Fruit fly (Drosophila melanogaster) whole organism, prepupa: Measurements from ENCODE around the gene Dhdds.

Experiments used
- Blimp-1 ChIP-seq: fragments of 200-800 bp; sonication (Bioruptor generic); optimal IDR thresholded peaks from 3 replicates; lab custom pipeline; 2017; ENCODE audit warnings: missing biosample characterization, missing genetic modification characterization, mild to moderate bottlenecking, moderate library complexity, missing genetic modification reagents
- CG10631 ChIP-seq: fragments of 200-800 bp; sonication (Bioruptor generic); optimal IDR thresholded peaks from 2 replicates; lab custom pipeline; 2016; ENCODE audit warnings: missing biosample characterization, missing genetic modification characterization
- CG11294 ChIP-seq: fragments of 200-800 bp; sonication (Bioruptor generic); IDR thresholded peaks from 2 replicates; pipeline ENCODE4 v1.3.6; 2022; ENCODE audit warnings: missing biosample characterization, missing genetic modification characterization
- CG1621 ChIP-seq: fragments of 200-800 bp; sonication (Bioruptor generic); optimal IDR thresholded peaks from 3 replicates; lab custom pipeline; 2018; ENCODE audit warnings: missing biosample characterization, mild to moderate bottlenecking, missing genetic modification characterization
- CG16779 ChIP-seq: fragments of 200-800 bp; sonication (Bioruptor generic); optimal IDR thresholded peaks from 3 replicates; lab custom pipeline; 2017; ENCODE audit warnings: missing biosample characterization, mild to moderate bottlenecking, missing genetic modification characterization
- CG3032 ChIP-seq: fragments of 200-800 bp; optimal IDR thresholded peaks from 2 replicates; lab custom pipeline; 2019; ENCODE audit warnings: missing biosample characterization, mild to moderate bottlenecking, missing genetic modification characterization, moderate library complexity
- CG31627 ChIP-seq: fragments of 200-800 bp; sonication (Bioruptor generic); optimal IDR thresholded peaks from 3 replicates; lab custom pipeline; 2016; ENCODE audit warnings: missing biosample characterization, missing genetic modification characterization
- CG32006 ChIP-seq: fragments of 200-800 bp; sonication (Bioruptor generic); optimal IDR thresholded peaks from 3 replicates; lab custom pipeline; 2017; ENCODE audit warnings: missing biosample characterization, mild to moderate bottlenecking, missing genetic modification characterization
- CG34406 ChIP-seq: fragments of 200-800 bp; sonication (Bioruptor generic); optimal IDR thresholded peaks from 3 replicates; lab custom pipeline; 2016; ENCODE audit warnings: missing biosample characterization, missing genetic modification characterization
- CG3919 ChIP-seq: fragments of 200-800 bp; sonication (Bioruptor generic); optimal IDR thresholded peaks from 3 replicates; lab custom pipeline; 2016; ENCODE audit warnings: missing biosample characterization, missing genetic modification characterization
- CG4318 ChIP-seq: fragments of 200-800 bp; sonication (Bioruptor generic); optimal IDR thresholded peaks from 3 replicates; lab custom pipeline; 2017; ENCODE audit warnings: missing biosample characterization, mild to moderate bottlenecking, missing genetic modification characterization
- CG6163 ChIP-seq: fragments of 200-800 bp; sonication (Bioruptor generic); IDR thresholded peaks from 3 replicates; pipeline ENCODE4 v1.3.6; 2022; ENCODE audit warnings: missing biosample characterization, missing genetic modification characterization
- CG6276 ChIP-seq: fragments of 200-800 bp; sonication (Bioruptor generic); optimal IDR thresholded peaks from 2 replicates; lab custom pipeline; 2017; ENCODE audit warnings: missing biosample characterization, mild to moderate bottlenecking, missing genetic modification characterization
- CG6792 ChIP-seq: fragments of 200-800 bp; sonication (Bioruptor generic); optimal IDR thresholded peaks from 3 replicates; lab custom pipeline; 2016; ENCODE audit warnings: missing biosample characterization, missing genetic modification characterization
- CG6808 ChIP-seq: fragments of 200-800 bp; sonication (Bioruptor generic); optimal IDR thresholded peaks from 3 replicates; lab custom pipeline; 2017; ENCODE audit warnings: missing biosample characterization, missing genetic modification characterization, mild to moderate bottlenecking, moderate library complexity, missing genetic modification reagents
- CG7368 ChIP-seq: fragments of 200-800 bp; sonication (Bioruptor generic); optimal IDR thresholded peaks from 3 replicates; lab custom pipeline; 2016; ENCODE audit warnings: missing biosample characterization, missing genetic modification characterization
- CG8319 ChIP-seq: fragments of 200-800 bp; sonication (Bioruptor generic); optimal IDR thresholded peaks from 3 replicates; lab custom pipeline; 2016; ENCODE audit warnings: missing biosample characterization, missing genetic modification characterization
- CG8632 ChIP-seq: fragments of 200-800 bp; sonication (Bioruptor generic); optimal IDR thresholded peaks from 3 replicates; lab custom pipeline; 2016; ENCODE audit warnings: missing biosample characterization, missing genetic modification characterization
- CG9139 ChIP-seq: fragments of 200-800 bp; sonication (Bioruptor generic); optimal IDR thresholded peaks from 3 replicates; lab custom pipeline; 2017; ENCODE audit warnings: missing biosample characterization, mild to moderate bottlenecking, missing genetic modification characterization
- Eip75B ChIP-seq: fragments of 200-800 bp; sonication (Bioruptor generic); optimal IDR thresholded peaks from 3 replicates; lab custom pipeline; 2016; ENCODE audit warnings: missing biosample characterization, missing genetic modification characterization
- Eip78C ChIP-seq: fragments of 200-800 bp; sonication (Bioruptor generic); peaks from one replicate; lab custom pipeline; 2016; ENCODE audit warnings: missing biosample characterization, missing genetic modification characterization
- Eip93F ChIP-seq: fragments of 200-800 bp; sonication (Bioruptor generic); optimal IDR thresholded peaks from 2 replicates; lab custom pipeline; 2016; ENCODE audit warnings: missing biosample characterization, mild to moderate bottlenecking, missing genetic modification characterization
- Ets21C ChIP-seq: fragments of 200-800 bp; sonication (Bioruptor generic); optimal IDR thresholded peaks from 3 replicates; lab custom pipeline; 2016; ENCODE audit warnings: missing biosample characterization, missing genetic modification characterization
- Hr39 ChIP-seq: fragments of 200-800 bp; sonication (Bioruptor generic); optimal IDR thresholded peaks from 2 replicates; lab custom pipeline; 2016; ENCODE audit warnings: missing biosample characterization, missing genetic modification characterization
- Hr4 ChIP-seq: fragments of 200-800 bp; sonication (Bioruptor generic); optimal IDR thresholded peaks from 3 replicates; lab custom pipeline; 2016; ENCODE audit warnings: missing biosample characterization, missing genetic modification characterization
- Lpt ChIP-seq: fragments of 200-800 bp; sonication (Bioruptor generic); optimal IDR thresholded peaks from 3 replicates; lab custom pipeline; 2016; ENCODE audit warnings: missing biosample characterization, missing genetic modification characterization
- Met ChIP-seq: fragments of 200-800 bp; sonication (Bioruptor generic); optimal IDR thresholded peaks from 3 replicates; lab custom pipeline; 2016; ENCODE audit warnings: missing biosample characterization, missing genetic modification characterization
- OdsH ChIP-seq: fragments of 200-800 bp; sonication (Bioruptor generic); optimal IDR thresholded peaks from 3 replicates; lab custom pipeline; 2016; ENCODE audit warnings: missing biosample characterization, missing genetic modification characterization
- Smox ChIP-seq: fragments of 200-800 bp; sonication (Bioruptor generic); optimal IDR thresholded peaks from 3 replicates; lab custom pipeline; 2016; ENCODE audit warnings: missing biosample characterization, missing genetic modification characterization
- Sox102F ChIP-seq: fragments of 200-800 bp; sonication (Bioruptor generic); optimal IDR thresholded peaks from 2 replicates; lab custom pipeline; 2016; ENCODE audit warnings: missing biosample characterization, mild to moderate bottlenecking, missing genetic modification characterization
- Sox14 ChIP-seq: fragments of 200-800 bp; sonication (Bioruptor generic); optimal IDR thresholded peaks from 3 replicates; lab custom pipeline; 2016; ENCODE audit warnings: missing biosample characterization, missing genetic modification characterization
- Sox15 ChIP-seq: fragments of 200-800 bp; sonication (Bioruptor generic); optimal IDR thresholded peaks from 3 replicates; lab custom pipeline; 2016; ENCODE audit warnings: missing biosample characterization, missing genetic modification characterization
- achi ChIP-seq: fragments of 200-800 bp; sonication (Bioruptor generic); optimal IDR thresholded peaks from 3 replicates; lab custom pipeline; 2016; ENCODE audit warnings: missing biosample characterization, missing genetic modification characterization
- acj6 ChIP-seq: fragments of 200-800 bp; sonication (Bioruptor generic); optimal IDR thresholded peaks from 3 replicates; lab custom pipeline; 2016; ENCODE audit warnings: missing biosample characterization, missing genetic modification characterization
- dac ChIP-seq: fragments of 200-800 bp; sonication (Bioruptor generic); optimal IDR thresholded peaks from 2 replicates; lab custom pipeline; 2017; ENCODE audit warnings: missing biosample characterization, mild to moderate bottlenecking, missing genetic modification characterization
- dsx ChIP-seq: fragments of 200-800 bp; optimal IDR thresholded peaks from 3 replicates; lab custom pipeline; 2019; ENCODE audit warnings: missing biosample characterization, mild to moderate bottlenecking, missing genetic modification characterization, moderate library complexity; ENCODE audit not compliant: poor library complexity, severe bottlenecking
- eg ChIP-seq: fragments of 200-800 bp; sonication (Bioruptor generic); IDR thresholded peaks from 3 replicates; pipeline ENCODE4 v1.3.6; 2022; ENCODE audit warnings: missing biosample characterization, missing genetic modification characterization
- esn ChIP-seq: fragments of 200-800 bp; sonication (Bioruptor generic); optimal IDR thresholded peaks from 2 replicates; lab custom pipeline; 2016; ENCODE audit warnings: missing biosample characterization, mild to moderate bottlenecking, missing genetic modification characterization, moderate library complexity
- fd59A ChIP-seq: fragments of 200-800 bp; sonication (Bioruptor generic); optimal IDR thresholded peaks from 2 replicates; lab custom pipeline; 2017; ENCODE audit warnings: missing biosample characterization, mild to moderate bottlenecking, missing genetic modification characterization, missing genetic modification reagents
- fd85E ChIP-seq: fragments of 200-800 bp; sonication (Bioruptor generic); optimal IDR thresholded peaks from 3 replicates; lab custom pipeline; 2016; ENCODE audit warnings: missing biosample characterization, missing genetic modification characterization
- lz ChIP-seq: fragments of 200-800 bp; sonication (Bioruptor generic); optimal IDR thresholded peaks from 3 replicates; lab custom pipeline; 2016; ENCODE audit warnings: missing biosample characterization, missing genetic modification characterization
- net ChIP-seq: fragments of 200-800 bp; sonication (Bioruptor generic); optimal IDR thresholded peaks from 3 replicates; lab custom pipeline; 2016; ENCODE audit warnings: missing biosample characterization, missing genetic modification characterization
- pdm3 ChIP-seq: fragments of 200-800 bp; sonication (Bioruptor generic); optimal IDR thresholded peaks from 3 replicates; lab custom pipeline; 2016; ENCODE audit warnings: missing biosample characterization, missing genetic modification characterization
- salr ChIP-seq, 2 experiments: fragments of 200-800 bp; sonication (Bioruptor generic); optimal IDR thresholded peaks; 3 replicates each; lab custom pipeline; 2016 to 2018; ENCODE audit warnings: missing biosample characterization in 2 of 2, missing genetic modification characterization in 2 of 2, mild to moderate bottlenecking in 1 of 2
- ss ChIP-seq, 2 experiments: fragments of 200-800 bp; sonication (Bioruptor generic); optimal IDR thresholded peaks; 2 replicates in 1 of 2; 3 replicates in 1 of 2; lab custom pipeline; 2017 to 2018; ENCODE audit warnings: mild to moderate bottlenecking in 2 of 2, missing biosample characterization in 2 of 2, missing genetic modification characterization in 2 of 2, moderate library complexity in 1 of 2
- topi ChIP-seq: fragments of 200-800 bp; sonication (Bioruptor generic); optimal IDR thresholded peaks from 3 replicates; lab custom pipeline; 2016; ENCODE audit warnings: missing biosample characterization, missing genetic modification characterization
- vri ChIP-seq: fragments of 200-800 bp; sonication (Bioruptor generic); optimal IDR thresholded peaks from 3 replicates; lab custom pipeline; 2016; ENCODE audit warnings: missing biosample characterization, mild to moderate bottlenecking, missing genetic modification characterization

The Dhdds gene

DNA sequence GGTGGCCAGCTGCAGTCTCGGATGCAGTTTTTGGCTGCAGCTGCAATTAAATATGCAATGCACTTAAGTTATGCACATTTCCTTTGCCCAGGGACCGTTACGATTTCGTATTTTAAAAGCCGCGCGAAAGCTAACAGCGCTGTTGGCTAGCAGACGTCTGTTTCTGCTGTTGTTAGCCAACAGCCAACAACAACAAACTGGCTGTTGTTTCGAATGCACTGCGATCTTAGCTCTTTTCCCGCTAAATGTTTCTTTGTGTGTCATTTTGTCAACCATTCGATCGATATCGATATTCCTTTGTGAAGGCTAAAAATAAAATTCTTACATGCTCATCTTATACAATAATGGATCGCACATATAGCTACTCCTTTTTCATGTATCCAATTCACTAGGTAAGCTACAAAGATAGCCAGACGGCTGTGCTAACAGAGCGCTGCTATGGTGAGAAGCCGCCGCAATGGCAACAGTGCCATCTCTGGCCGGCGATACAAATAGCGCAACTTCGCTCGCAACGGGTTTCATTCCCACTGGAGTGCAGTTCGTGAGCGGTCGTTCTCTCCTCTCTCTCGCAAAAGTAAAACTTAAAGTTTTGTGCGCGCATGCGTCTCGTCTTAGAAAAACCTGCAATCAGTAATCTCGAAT is 36.2 kb upstream of the Dhdds start (continued):
- no peak for TF ChIP-seq Sox102F
- TF ChIP-seq CG10631 (GFP tag; lab: Kevin White, UChicago), result no peak
- no peak for TF ChIP-seq CG31627 (GFP tag; lab: Kevin White, UChicago)
- no peak for TF ChIP-seq CG32006 (GFP tag; lab: Kevin White, UChicago)
- TF ChIP-seq Blimp-1, result no peak
- TF ChIP-seq pdm3 (GFP tag; lab: Kevin White, UChicago), result no peak
- TF ChIP-seq dac (GFP tag; lab: Kevin White, UChicago), result no peak
- TF ChIP-seq fd85E (GFP tag; lab: Kevin White, UChicago), result no peak
- no peak for TF ChIP-seq net
- TF ChIP-seq CG6276 (GFP tag; lab: Kevin White, UChicago), result no peak
- TF ChIP-seq acj6 (GFP tag; lab: Kevin White, UChicago), result no peak
- TF ChIP-seq CG9139 (GFP tag; lab: Kevin White, UChicago), result no peak
- TF ChIP-seq Lpt, result no peak
- no peak for TF ChIP-seq CG8319
- TF ChIP-seq Met (GFP tag; lab: Kevin White, UChicago), result no peak
- peak; percentile 1 for TF ChIP-seq CG16779 (tag; lab: Kevin White, UChicago)

DNA sequence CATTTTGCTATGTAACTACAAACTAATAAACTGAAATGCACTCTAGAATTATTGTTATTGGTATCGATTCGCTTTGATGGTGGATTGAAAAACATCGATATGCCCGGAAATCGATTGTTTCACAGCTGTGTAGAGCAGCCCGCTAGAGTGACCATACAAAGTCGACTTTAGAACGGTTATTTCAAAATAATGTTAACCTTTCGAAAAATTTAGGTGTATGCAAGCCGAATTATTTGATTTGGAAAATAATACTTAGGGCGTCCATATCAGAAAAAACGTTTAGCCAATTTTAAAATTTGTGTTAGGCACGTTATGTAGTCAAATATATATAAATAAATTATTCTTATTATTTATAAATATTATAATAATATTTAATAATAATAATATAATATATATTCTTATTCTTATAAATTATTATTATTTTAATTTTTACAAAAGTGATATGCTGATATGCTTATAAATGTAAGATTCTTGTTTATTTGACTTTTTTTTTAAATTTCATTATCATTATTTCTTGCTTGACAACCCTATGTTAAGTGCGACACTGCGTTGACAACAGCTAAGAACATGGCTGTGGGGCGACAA is 35.2 kb upstream of the Dhdds start, which contains the start of gene sws:
Gene sws, minus strand, starts transcription at position 22 of the 585 bp plus-strand sequence.
- TF ChIP-seq Eip93F (GFP tag; lab: Kevin White, UChicago) (no peak), vri (no peak), acj6 (GFP tag; lab: Kevin White, UChicago) (peak; percentile 54), dac (GFP tag; lab: Kevin White, UChicago) (no peak), Hr39 (GFP tag; lab: Kevin White, UChicago) (peak; percentile 9), CG7368 (GFP tag; lab: Kevin White, UChicago) (no peak), fd59A (GFP tag; lab: Kevin White, UChicago) (no peak), Sox14 (GFP tag; lab: Kevin White, UChicago) (no peak), achi (GFP tag; lab: Kevin White, UChicago) (peak; percentile 55), CG10631 (GFP tag; lab: Kevin White, UChicago) (peak; percentile 59), CG3919 (GFP tag; lab: Kevin White, UChicago) (peak; percentile 16), fd85E (GFP tag; lab: Kevin White, UChicago) (no peak), lz (GFP tag; lab: Kevin White, UChicago) (peak; percentile 40), CG3032 (peak; percentile 36), CG4318 (GFP tag; lab: Kevin White, UChicago) (no peak), salr (GFP tag; optimal IDR thresholded peaks at IDR 0.05; lab: Kevin White, UChicago) (peak in 1 of 2 experiments; percentile 30), CG9139 (GFP tag; lab: Kevin White, UChicago) (no peak), topi (peak; percentile 36), CG11294 (no peak), Eip75B (GFP tag; lab: Kevin White, UChicago) (no peak), Smox (GFP tag; lab: Kevin White, UChicago) (peak; percentile 39), ss (GFP tag; optimal IDR thresholded peaks at IDR 0.05; lab: Kevin White, UChicago) (no peak), CG34406 (GFP tag; lab: Kevin White, UChicago) (peak; percentile 58), CG6808 (GFP tag; lab: Kevin White, UChicago) (no peak), OdsH (GFP tag; lab: Kevin White, UChicago) (peak; percentile 51), Sox15 (peak; percentile 34), esn (peak; percentile 62), Hr4 (GFP tag; lab: Kevin White, UChicago) (peak; percentile 18), CG1621 (no peak), eg (GFP tag; lab: Robert Waterston, UW) (0 out of 3 replicates have a peak, but pooled peaks have one; percentile 13), CG6163 (GFP tag; lab: Robert Waterston, UW) (no peak), pdm3 (GFP tag; lab: Kevin White, UChicago) (peak; percentile 51), Ets21C (GFP tag; lab: Kevin White, UChicago) (peak; percentile 7), CG6792 (GFP tag; lab: Kevin White, UChicago) (peak; percentile 40), dsx (GFP tag; lab: Kevin White, UChicago) (no peak), Eip78C (GFP tag; lab: Kevin White, UChicago) (peak; percentile 74), CG8632 (GFP tag; lab: Kevin White, UChicago) (peak; percentile 53), Blimp-1 (no peak), net (peak; percentile 5), CG31627 (GFP tag; lab: Kevin White, UChicago) (peak; percentile 14), CG8319 (no peak), CG32006 (GFP tag; lab: Kevin White, UChicago) (peak; percentile 34), Sox102F (peak; percentile 8)
